Worm (Caenorhabditis elegans): ENCODE results near the gene T05A12.4.

The T05A12.4 gene

DNA sequence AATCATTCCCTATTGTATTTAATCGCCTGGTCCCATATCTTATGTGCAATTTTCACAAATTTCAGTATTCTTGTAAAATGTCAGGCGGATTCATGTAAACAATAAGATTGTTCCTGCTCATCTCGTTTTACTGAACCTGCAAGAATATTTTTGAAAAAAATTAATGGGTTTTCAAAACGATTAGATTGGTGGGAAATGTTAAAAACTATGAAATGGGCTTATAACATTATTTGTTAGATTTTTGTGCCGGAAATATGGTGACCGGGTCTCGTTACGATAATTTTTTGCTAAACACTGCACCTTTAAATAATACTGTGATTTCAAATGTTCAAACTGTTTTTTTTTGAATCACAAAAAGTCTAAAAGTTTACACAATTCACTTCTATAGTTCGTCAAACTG is 17.7 kb downstream of the T05A12.4 start:
- TF ChIP-seq ama-1 (optimal IDR thresholded peaks at IDR 0.05) (no peak), scrt-1 (GFP tag; IDR thresholded peaks at IDR 0.05) (no peak), tbx-11 (GFP tag; IDR thresholded peaks at IDR 0.05) (no peak), tbx-37 (GFP tag; conservative IDR thresholded peaks at IDR 0.05) (no peak), sea-1 (GFP tag; conservative IDR thresholded peaks at IDR 0.05) (no peak), ceh-36 (tag; optimal IDR thresholded peaks at IDR 0.05) (no peak), pes-1 (GFP tag; IDR thresholded peaks at IDR 0.05) (no peak), F13C5.2 (tag; optimal IDR thresholded peaks at IDR 0.05) (no peak), ets-7 (tag; optimal IDR thresholded peaks at IDR 0.05) (no peak), ceh-13 (GFP tag; optimal IDR thresholded peaks at IDR 0.05) (no peak), hmg-4 (GFP tag; optimal IDR thresholded peaks at IDR 0.05) (no peak), aly-1 (tag; optimal IDR thresholded peaks at IDR 0.05) (no peak), B0310.2 (tag; optimal IDR thresholded peaks at IDR 0.05) (no peak), hmbx-1 (tag; optimal IDR thresholded peaks at IDR 0.05) (no peak), flt-1 (GFP tag; IDR thresholded peaks at IDR 0.05) (no peak), hnd-1 (tag; optimal IDR thresholded peaks at IDR 0.05) (no peak)

DNA sequence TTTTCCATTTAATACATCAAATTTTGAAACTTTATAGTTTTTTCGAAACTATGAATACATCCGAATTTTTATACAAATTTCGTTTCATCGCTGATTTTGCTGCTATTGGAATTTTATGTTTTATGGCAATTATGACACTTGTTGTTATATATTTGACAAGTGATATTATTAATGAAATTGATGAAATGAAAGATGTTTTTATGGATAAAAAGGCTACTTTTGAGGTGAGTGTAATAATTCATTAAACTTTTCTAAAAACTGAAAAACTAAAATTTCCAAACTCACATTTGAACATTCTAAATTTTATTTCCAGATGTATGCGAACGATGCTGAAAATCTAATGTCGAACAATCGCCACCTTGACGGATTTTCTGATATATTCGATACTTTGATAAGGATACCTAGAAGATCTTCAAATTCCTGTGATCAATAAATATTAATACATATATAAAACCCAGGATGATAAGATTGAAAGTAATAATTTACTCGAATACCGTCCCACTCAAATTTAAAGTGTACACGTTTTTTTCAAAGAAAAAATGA is 18.3 kb downstream of the T05A12.4 start, which contains the start of the genes T22D1.17 and T22D1.8:
Gene T22D1.17, plus strand, starts transcription at position 51 of the 543 bp plus-strand sequence.
Gene T22D1.8, minus strand, starts transcription at position 402 of the 543 bp plus-strand sequence.
- no peak for TF ChIP-seq B0310.2 (tag; optimal IDR thresholded peaks at IDR 0.05)
- TF ChIP-seq hmbx-1 (tag; optimal IDR thresholded peaks at IDR 0.05) = no peak
- TF ChIP-seq hnd-1 (tag; optimal IDR thresholded peaks at IDR 0.05) = no peak
- no peak for TF ChIP-seq hmg-4 (GFP tag; optimal IDR thresholded peaks at IDR 0.05)
- no peak for TF ChIP-seq ama-1 (optimal IDR thresholded peaks at IDR 0.05)
- TF ChIP-seq F13C5.2 (tag; optimal IDR thresholded peaks at IDR 0.05) = no peak
- TF ChIP-seq scrt-1 (GFP tag; IDR thresholded peaks at IDR 0.05) = no peak
- no peak for TF ChIP-seq pes-1 (GFP tag; IDR thresholded peaks at IDR 0.05)
- TF ChIP-seq sea-1 (GFP tag; conservative IDR thresholded peaks at IDR 0.05) = no peak
- TF ChIP-seq tbx-11 (GFP tag; IDR thresholded peaks at IDR 0.05) = no peak
- TF ChIP-seq tbx-37 (GFP tag; conservative IDR thresholded peaks at IDR 0.05) = no peak
- no peak for TF ChIP-seq aly-1 (tag; optimal IDR thresholded peaks at IDR 0.05)
- no peak for TF ChIP-seq tra-4 (tag; optimal IDR thresholded peaks at IDR 0.05)
- TF ChIP-seq ceh-36 (tag; optimal IDR thresholded peaks at IDR 0.05) = no peak
- no peak for TF ChIP-seq ceh-13 (GFP tag; optimal IDR thresholded peaks at IDR 0.05)
- TF ChIP-seq flt-1 (GFP tag; IDR thresholded peaks at IDR 0.05) = no peak
- TF ChIP-seq ets-7 (tag; optimal IDR thresholded peaks at IDR 0.05) = no peak

DNA sequence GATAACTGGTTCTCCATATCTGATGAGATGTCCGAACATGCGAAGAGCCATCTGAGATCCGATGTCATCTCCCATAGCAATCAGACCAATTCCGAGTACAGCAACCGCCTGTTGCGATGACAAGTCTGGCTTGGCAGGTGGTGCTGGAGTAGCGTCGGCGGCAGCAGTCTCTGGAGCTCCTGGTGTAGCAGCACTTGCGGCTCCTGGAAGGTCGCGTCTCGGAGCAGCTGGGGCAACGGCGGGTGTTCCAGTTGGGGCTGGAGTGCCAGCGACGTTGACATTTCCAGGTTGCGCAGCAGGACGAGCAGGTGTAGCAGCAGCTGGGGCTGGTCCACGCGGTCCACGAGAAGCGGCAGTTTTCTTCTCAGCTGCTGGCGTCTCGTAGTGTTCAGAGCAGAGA is 19.7 kb downstream of the T05A12.4 start:
- TF ChIP-seq sea-1 (GFP tag; conservative IDR thresholded peaks at IDR 0.05) (no peak), pes-1 (GFP tag; IDR thresholded peaks at IDR 0.05) (no peak), hmg-4 (GFP tag; optimal IDR thresholded peaks at IDR 0.05) (no peak), tra-4 (tag; optimal IDR thresholded peaks at IDR 0.05) (no peak), ama-1 (optimal IDR thresholded peaks at IDR 0.05) (no peak), hnd-1 (tag; optimal IDR thresholded peaks at IDR 0.05) (no peak), aly-1 (tag; optimal IDR thresholded peaks at IDR 0.05) (no peak), ceh-36 (tag; optimal IDR thresholded peaks at IDR 0.05) (no peak), tbx-37 (GFP tag; conservative IDR thresholded peaks at IDR 0.05) (no peak), flt-1 (GFP tag; IDR thresholded peaks at IDR 0.05) (no peak), hmbx-1 (tag; optimal IDR thresholded peaks at IDR 0.05) (no peak), F13C5.2 (tag; optimal IDR thresholded peaks at IDR 0.05) (no peak), tbx-11 (GFP tag; IDR thresholded peaks at IDR 0.05) (no peak)

DNA sequence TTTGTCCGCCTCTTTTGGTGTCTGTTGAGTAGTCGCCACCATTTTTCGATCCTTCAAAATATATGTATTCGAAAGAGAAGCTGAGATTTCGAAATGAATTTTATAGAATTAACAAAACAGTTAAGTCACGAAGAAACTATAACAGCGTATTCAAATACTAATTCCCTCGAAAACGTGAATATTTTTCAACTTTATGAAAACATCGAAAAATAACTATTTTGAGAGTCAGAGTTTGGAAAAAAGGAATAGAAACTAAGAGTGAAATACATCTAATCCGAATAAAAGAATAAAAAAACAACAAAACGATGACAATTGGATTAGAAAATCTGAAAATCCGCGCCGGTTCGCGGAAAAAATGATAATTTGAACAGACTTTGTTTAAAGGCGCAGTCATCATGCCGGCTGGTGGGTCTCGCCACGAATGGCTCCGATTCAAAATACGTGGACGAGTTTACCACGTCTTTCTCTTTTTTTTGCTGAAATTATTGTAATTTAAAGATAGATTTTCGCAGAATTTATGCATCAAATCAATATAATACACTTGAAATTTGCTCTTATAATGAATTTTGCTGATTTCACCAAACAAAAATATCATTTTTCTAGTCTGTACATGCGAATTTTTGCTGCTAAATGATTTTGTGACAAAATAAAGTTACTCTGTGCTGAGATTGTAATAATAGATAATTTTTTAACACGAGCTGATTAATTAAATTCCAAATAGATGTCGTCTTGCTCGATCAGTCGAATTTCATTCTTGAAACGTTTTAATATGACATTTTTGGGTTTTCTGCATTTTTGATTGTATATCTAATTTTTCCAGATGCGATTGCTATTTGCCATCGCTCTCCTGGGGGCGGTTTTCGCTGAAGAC is 22.4 kb downstream of the T05A12.4 start, which contains the start of the genes rpn-1 and ribo-1:
Gene rpn-1, minus strand, starts transcription at position 51 of the 871 bp plus-strand sequence.
Gene ribo-1, plus strand, starts transcription at position 821 of the 871 bp plus-strand sequence.
- no peak for TF ChIP-seq flt-1 (GFP tag; IDR thresholded peaks at IDR 0.05)
- no peak for TF ChIP-seq tra-4 (tag; optimal IDR thresholded peaks at IDR 0.05)
- no peak for TF ChIP-seq ets-7 (tag; optimal IDR thresholded peaks at IDR 0.05)
- no peak for TF ChIP-seq F13C5.2 (tag; optimal IDR thresholded peaks at IDR 0.05)
- no peak for TF ChIP-seq pes-1 (GFP tag; IDR thresholded peaks at IDR 0.05)
- TF ChIP-seq sea-1 (GFP tag; conservative IDR thresholded peaks at IDR 0.05) = no peak
- TF ChIP-seq scrt-1 (GFP tag; IDR thresholded peaks at IDR 0.05) = no peak
- TF ChIP-seq hmbx-1 (tag; optimal IDR thresholded peaks at IDR 0.05) = no peak
- no peak for TF ChIP-seq tbx-11 (GFP tag; IDR thresholded peaks at IDR 0.05)
- no peak for TF ChIP-seq aly-1 (tag; optimal IDR thresholded peaks at IDR 0.05)
- no peak for TF ChIP-seq hnd-1 (tag; optimal IDR thresholded peaks at IDR 0.05)
- no peak for TF ChIP-seq ama-1 (optimal IDR thresholded peaks at IDR 0.05)
- TF ChIP-seq B0310.2 (tag; optimal IDR thresholded peaks at IDR 0.05) = no peak
- no peak for TF ChIP-seq ceh-36 (tag; optimal IDR thresholded peaks at IDR 0.05)

DNA sequence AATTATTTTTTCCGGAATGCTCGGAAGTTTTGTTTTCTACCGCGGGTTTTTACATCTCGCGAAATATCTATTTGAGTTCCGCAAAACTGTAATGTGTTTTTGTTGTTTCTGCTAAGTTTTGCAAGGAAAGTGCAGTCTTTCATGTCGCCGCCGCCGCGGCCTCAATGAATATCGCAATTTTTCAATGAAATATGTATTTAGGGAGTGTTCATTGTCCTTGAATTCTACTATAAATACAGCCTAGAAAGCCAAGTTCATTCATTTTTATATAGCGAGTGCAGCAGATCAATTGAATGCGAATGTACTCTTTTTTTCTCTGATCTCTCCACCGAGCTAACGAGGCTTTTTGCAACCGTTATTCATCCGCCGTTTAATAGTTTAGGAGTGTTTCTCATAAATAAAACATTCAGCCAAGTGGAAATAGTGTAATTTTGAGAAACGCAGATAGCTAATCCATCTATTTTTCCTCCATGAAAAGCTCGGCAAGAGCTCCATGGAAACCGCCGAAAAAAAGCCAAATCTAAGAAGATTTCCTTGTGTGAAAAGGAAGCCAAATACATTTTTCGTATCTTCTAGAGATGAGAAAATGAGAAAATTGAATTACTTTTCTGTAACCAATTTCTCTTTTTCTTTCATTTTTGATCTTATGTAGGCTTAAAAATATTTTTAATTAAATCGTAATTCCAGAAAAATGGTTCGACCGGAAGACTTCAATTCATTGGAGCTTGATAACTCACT is 25.3 kb downstream of the T05A12.4 start, which contains the start of gene T22D1.3:
Gene T22D1.3, plus strand, starts transcription at position 688 of the 738 bp plus-strand sequence.
- TF ChIP-seq hnd-1 (tag; optimal IDR thresholded peaks at IDR 0.05) (no peak), B0310.2 (tag; optimal IDR thresholded peaks at IDR 0.05) (no peak), sea-1 (GFP tag; conservative IDR thresholded peaks at IDR 0.05) (no peak), tbx-37 (GFP tag; conservative IDR thresholded peaks at IDR 0.05) (no peak), ceh-13 (GFP tag; optimal IDR thresholded peaks at IDR 0.05) (no peak), pes-1 (GFP tag; IDR thresholded peaks at IDR 0.05) (no peak), tra-4 (tag; optimal IDR thresholded peaks at IDR 0.05) (no peak), scrt-1 (GFP tag; IDR thresholded peaks at IDR 0.05) (no peak), hmbx-1 (tag; optimal IDR thresholded peaks at IDR 0.05) (no peak), flt-1 (GFP tag; IDR thresholded peaks at IDR 0.05) (no peak), F13C5.2 (tag; optimal IDR thresholded peaks at IDR 0.05) (no peak), ama-1 (optimal IDR thresholded peaks at IDR 0.05) (no peak), aly-1 (tag; optimal IDR thresholded peaks at IDR 0.05) (no peak), ets-7 (tag; optimal IDR thresholded peaks at IDR 0.05) (no peak), ceh-36 (tag; optimal IDR thresholded peaks at IDR 0.05) (no peak)

DNA sequence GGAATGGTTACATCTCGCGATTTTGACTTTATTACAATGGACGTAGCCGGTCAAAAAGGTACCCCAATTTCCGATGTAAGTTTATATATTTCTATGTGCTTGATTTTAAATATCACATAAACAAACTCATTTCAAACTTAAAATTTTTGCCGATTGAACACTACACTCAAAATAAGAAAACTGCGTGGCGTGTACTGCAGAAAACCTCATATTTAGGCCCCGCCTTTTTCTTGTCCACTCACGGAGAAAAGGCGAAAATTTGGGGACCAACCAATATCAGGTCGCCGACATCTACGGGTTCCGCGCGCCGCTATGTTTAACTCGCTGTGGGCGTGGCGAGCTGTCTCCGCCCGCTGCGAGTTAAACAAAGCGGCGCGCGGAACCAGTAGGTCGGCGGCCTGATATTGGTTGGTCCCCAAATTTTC is 26.4 kb downstream of the T05A12.4 start:
- 0 out of 2 replicates have a peak, but pooled peaks have one; percentile 16 for TF ChIP-seq scrt-1 (GFP tag; IDR thresholded peaks at IDR 0.05)
